Worm (Caenorhabditis elegans) whole organism, L4 larva: Measurements from ENCODE around the gene F22B5.10.
A peak's percentile ranks its signal among the peaks of the same experiment; 100 is the strongest.

Experiments
- D1046.2 ChIP-seq: fragments of 200-800 bp; sonication (Bioruptor generic); IDR thresholded peaks from 2 replicates; pipeline ENCODE4 v1.3.6; 2022; ENCODE audit warnings: missing genetic modification characterization, missing compliant biosample characterization
- F26F4.8 ChIP-seq: fragments of 200-800 bp; sonication (Bioruptor generic); conservative IDR thresholded peaks from 2 replicates; pipeline ENCODE4 v1.3.6; 2022; ENCODE audit warnings: missing genetic modification characterization, missing compliant biosample characterization
- F49E8.2 ChIP-seq: sonication (generic microtip); optimal IDR thresholded peaks from 2 replicates; lab custom pipeline; 2016; ENCODE audit warnings: missing compliant biosample characterization, mild to moderate bottlenecking, missing genetic modification characterization, borderline replicate concordance
- R02D3.7 ChIP-seq: fragments of 150-350 bp; sonication (generic microtip); optimal IDR thresholded peaks from 3 replicates; lab custom pipeline; 2014; ENCODE audit warnings: missing biosample characterization, missing genetic modification characterization
- Y105C5A.15 ChIP-seq: fragments of 200-800 bp; sonication (Bioruptor generic); IDR thresholded peaks from 2 replicates; pipeline ENCODE4 v1.3.6; 2022; ENCODE audit warnings: missing genetic modification characterization, missing compliant biosample characterization
- Y48G9A.11 ChIP-seq: fragments of 200-800 bp; sonication (Bioruptor generic); IDR thresholded peaks from 2 replicates; pipeline ENCODE4 v1.3.6; 2022; ENCODE audit warnings: missing genetic modification reagents, missing genetic modification characterization, missing compliant biosample characterization
- Y5F2A.4 ChIP-seq: fragments of 200-800 bp; sonication (Bioruptor generic); optimal IDR thresholded peaks from 2 replicates; lab custom pipeline; 2018; ENCODE audit warnings: mild to moderate bottlenecking, missing genetic modification characterization, missing compliant biosample characterization
- Y75B8A.6 ChIP-seq: fragments of 200-800 bp; sonication (Bioruptor generic); IDR thresholded peaks from 2 replicates; pipeline ENCODE4 v1.3.6; 2022; ENCODE audit warnings: missing genetic modification reagents, missing genetic modification characterization, missing compliant biosample characterization
- ZK337.2 ChIP-seq: fragments of 200-800 bp; sonication (Bioruptor generic); IDR thresholded peaks from 2 replicates; pipeline ENCODE4 v1.3.6; 2022; ENCODE audit warnings: missing genetic modification reagents, missing genetic modification characterization, missing compliant biosample characterization
- aha-1 ChIP-seq: fragments of 150-350 bp; peaks from one replicate; lab custom pipeline; 2014; ENCODE audit warnings: missing biosample characterization, missing genetic modification characterization
- aly-2 ChIP-seq: sonication (generic microtip); optimal IDR thresholded peaks from 2 replicates; lab custom pipeline; 2018; ENCODE audit warnings: missing biosample characterization, missing genetic modification characterization
- arid-1 ChIP-seq: fragments of 200-800 bp; sonication (Bioruptor generic); conservative IDR thresholded peaks from 2 replicates; pipeline ENCODE4 v1.3.6; 2022; ENCODE audit warnings: missing genetic modification reagents, missing genetic modification characterization, missing compliant biosample characterization
- attf-4 ChIP-seq: sonication (generic microtip); optimal IDR thresholded peaks from 3 replicates; lab custom pipeline; 2017; ENCODE audit warnings: missing biosample characterization, missing genetic modification characterization
- ceh-20 ChIP-seq: fragments of 200-800 bp; sonication (Bioruptor generic); IDR thresholded peaks from 2 replicates; pipeline ENCODE4 v1.3.6; 2022; ENCODE audit warnings: missing genetic modification reagents, missing genetic modification characterization, missing compliant biosample characterization
- ceh-32 ChIP-seq: sonication (generic microtip); optimal IDR thresholded peaks from 2 replicates; lab custom pipeline; 2016; ENCODE audit warnings: mild to moderate bottlenecking, missing genetic modification characterization, missing compliant biosample characterization; ENCODE audit not compliant: poor library complexity
- ctbp-1 ChIP-seq: fragments of 200-800 bp; sonication (Bioruptor generic); IDR thresholded peaks from 2 replicates; pipeline ENCODE4 v1.3.6; 2022; ENCODE audit warnings: missing genetic modification reagents, missing genetic modification characterization, missing compliant biosample characterization
- daf-12 ChIP-seq: fragments of 150-350 bp; optimal IDR thresholded peaks from 2 replicates; lab custom pipeline; 2014; ENCODE audit warnings: missing biosample characterization, missing genetic modification reagents, missing genetic modification characterization
- daf-19 ChIP-seq: fragments of 200-800 bp; sonication (Bioruptor generic); conservative IDR thresholded peaks from 2 replicates; pipeline ENCODE4 v1.3.6; 2022; ENCODE audit warnings: missing genetic modification characterization, missing compliant biosample characterization
- dmd-6 ChIP-seq: fragments of 200-800 bp; sonication (Bioruptor generic); IDR thresholded peaks from 2 replicates; pipeline ENCODE4 v1.3.6; 2022; ENCODE audit warnings: missing genetic modification reagents, missing genetic modification characterization, missing compliant biosample characterization
- dpl-1 ChIP-seq: fragments of 150-350 bp; optimal IDR thresholded peaks from 2 replicates; lab custom pipeline; 2014; ENCODE audit warnings: missing biosample characterization, missing genetic modification reagents, missing genetic modification characterization
- dve-1 ChIP-seq: sonication (generic microtip); optimal IDR thresholded peaks from 2 replicates; lab custom pipeline; 2017; ENCODE audit warnings: antibody characterized with exemption, mild to moderate bottlenecking, missing genetic modification characterization, missing compliant biosample characterization; ENCODE audit not compliant: insufficient read depth
- egl-43 ChIP-seq: fragments of 200-800 bp; sonication (Bioruptor generic); IDR thresholded peaks from 2 replicates; pipeline ENCODE4 v1.3.6; 2022; ENCODE audit warnings: missing genetic modification reagents, missing genetic modification characterization, missing compliant biosample characterization
- fkh-10 ChIP-seq: fragments of 150-350 bp; optimal IDR thresholded peaks from 2 replicates; lab custom pipeline; 2014; ENCODE audit warnings: missing biosample characterization, missing genetic modification reagents, missing genetic modification characterization
- fos-1 ChIP-seq: fragments of 150-350 bp; optimal IDR thresholded peaks from 2 replicates; lab custom pipeline; 2014; ENCODE audit warnings: missing biosample characterization, missing genetic modification characterization
- hif-1 ChIP-seq, 2 experiments: sonication (generic microtip); optimal IDR thresholded peaks; 2 replicates each; lab custom pipeline; 2016 to 2017; ENCODE audit warnings: missing compliant biosample characterization in 2 of 2, missing genetic modification characterization in 2 of 2, missing genetic modification reagents in 2 of 2, missing genotype in 2 of 2, mild to moderate bottlenecking in 1 of 2
- hlh-11 ChIP-seq: fragments of 200-800 bp; sonication (Bioruptor generic); optimal IDR thresholded peaks from 2 replicates; lab custom pipeline; 2018; ENCODE audit warnings: mild to moderate bottlenecking, missing genetic modification characterization, missing compliant biosample characterization
- hlh-30 ChIP-seq: sonication (generic microtip); optimal IDR thresholded peaks from 2 replicates; lab custom pipeline; 2017; ENCODE audit warnings: antibody characterized with exemption, mild to moderate bottlenecking, missing genetic modification characterization, missing compliant biosample characterization; ENCODE audit not compliant: insufficient read depth
- lin-38 ChIP-seq: fragments of 200-800 bp; sonication (Bioruptor generic); IDR thresholded peaks from 2 replicates; pipeline ENCODE4 v1.3.6; 2022; ENCODE audit warnings: missing genetic modification reagents, missing genetic modification characterization, missing compliant biosample characterization
- lsy-2 ChIP-seq, 2 experiments: fragments of 150-350 bp in 1 of 2; sonication (generic microtip) in 1 of 2; optimal IDR thresholded peaks; 2 replicates each; lab custom pipeline; 2014 to 2017; ENCODE audit warnings: missing biosample characterization in 2 of 2, missing genetic modification characterization in 2 of 2
- madf-5 ChIP-seq, 2 experiments: fragments of 200-800 bp; sonication (Bioruptor generic); IDR thresholded peaks; 2 replicates each; pipeline ENCODE4 v1.3.6; 2022; ENCODE audit warnings: missing compliant biosample characterization in 2 of 2, missing genetic modification characterization in 2 of 2
- mdl-1 ChIP-seq, 2 experiments: fragments of 150-350 bp in 1 of 2; sonication (generic microtip) in 1 of 2; optimal IDR thresholded peaks; 2 replicates each; lab custom pipeline; 2014 to 2017; ENCODE audit warnings: missing biosample characterization in 2 of 2, missing genetic modification characterization in 2 of 2
- mep-1 ChIP-seq: fragments of 150-350 bp; sonication (generic microtip); optimal IDR thresholded peaks from 3 replicates; lab custom pipeline; 2014; ENCODE audit warnings: missing biosample characterization, missing genetic modification characterization
- mes-2 ChIP-seq: sonication (generic microtip); optimal IDR thresholded peaks from 2 replicates; lab custom pipeline; 2016; ENCODE audit warnings: missing genotype, mild to moderate bottlenecking, missing genetic modification characterization, missing compliant biosample characterization; ENCODE audit not compliant: poor library complexity, severe bottlenecking
- nhr-10 ChIP-seq: fragments of 150-350 bp; optimal IDR thresholded peaks from 2 replicates; lab custom pipeline; 2014; ENCODE audit warnings: missing biosample characterization, missing genetic modification characterization
- nhr-11 ChIP-seq: fragments of 150-350 bp; optimal IDR thresholded peaks from 2 replicates; lab custom pipeline; 2014; ENCODE audit warnings: missing biosample characterization, missing genetic modification characterization
- nhr-111 ChIP-seq: fragments of 200-800 bp; sonication (Bioruptor generic); optimal IDR thresholded peaks from 2 replicates; lab custom pipeline; 2018; ENCODE audit warnings: mild to moderate bottlenecking, missing genetic modification characterization, missing compliant biosample characterization
- nhr-25 ChIP-seq: sonication (generic microtip); optimal IDR thresholded peaks from 2 replicates; lab custom pipeline; 2017; ENCODE audit warnings: missing genetic modification characterization, mild to moderate bottlenecking, missing compliant biosample characterization, antibody characterized with exemption, moderate library complexity, borderline replicate concordance; ENCODE audit not compliant: insufficient read depth
- nhr-41 ChIP-seq: fragments of 200-800 bp; sonication (Bioruptor generic); IDR thresholded peaks from 2 replicates; pipeline ENCODE4 v1.3.6; 2022; ENCODE audit warnings: missing genetic modification reagents, missing genetic modification characterization, missing compliant biosample characterization
- nhr-42 ChIP-seq: fragments of 200-800 bp; sonication (Bioruptor generic); IDR thresholded peaks from 2 replicates; pipeline ENCODE4 v1.3.6; 2022; ENCODE audit warnings: missing genetic modification characterization, missing compliant biosample characterization
- nhr-6 ChIP-seq: fragments of 150-350 bp; optimal IDR thresholded peaks from 2 replicates; lab custom pipeline; 2014; ENCODE audit warnings: missing biosample characterization, missing genetic modification characterization
- sdz-12 ChIP-seq: fragments of 200-800 bp; sonication (Bioruptor generic); optimal IDR thresholded peaks from 2 replicates; lab custom pipeline; 2018; ENCODE audit warnings: mild to moderate bottlenecking, missing genetic modification characterization, missing compliant biosample characterization
- spr-1 ChIP-seq: sonication (generic microtip); optimal IDR thresholded peaks from 2 replicates; lab custom pipeline; 2016; ENCODE audit warnings: mild to moderate bottlenecking, missing genetic modification characterization, missing compliant biosample characterization
- spr-3 ChIP-seq: fragments of 200-800 bp; sonication (Bioruptor generic); optimal IDR thresholded peaks from 2 replicates; lab custom pipeline; 2018; ENCODE audit warnings: mild to moderate bottlenecking, missing genetic modification characterization, missing compliant biosample characterization
- tra-1 ChIP-seq: fragments of 200-800 bp; sonication (Bioruptor generic); IDR thresholded peaks from 2 replicates; pipeline ENCODE4 v1.3.6; 2022; ENCODE audit warnings: missing genetic modification reagents, missing genetic modification characterization, missing compliant biosample characterization
- vab-7 ChIP-seq: fragments of 200-800 bp; sonication (Bioruptor generic); IDR thresholded peaks from 2 replicates; pipeline ENCODE4 v1.3.6; 2022; ENCODE audit warnings: missing genetic modification reagents, missing genetic modification characterization, missing compliant biosample characterization
- zfp-3 ChIP-seq: fragments of 200-800 bp; sonication (Bioruptor generic); conservative IDR thresholded peaks from 2 replicates; pipeline ENCODE4 v1.3.6; 2022; ENCODE audit warnings: missing genetic modification reagents, missing genetic modification characterization, missing compliant biosample characterization
- zip-11 ChIP-seq: fragments of 200-800 bp; sonication (Bioruptor generic); IDR thresholded peaks from 2 replicates; pipeline ENCODE4 v1.3.6; 2022; ENCODE audit warnings: missing genetic modification characterization, missing compliant biosample characterization
- zip-2 ChIP-seq: fragments of 150-350 bp; optimal IDR thresholded peaks from 2 replicates; lab custom pipeline; 2014; ENCODE audit warnings: missing biosample characterization, missing genetic modification characterization
- ztf-7 ChIP-seq: fragments of 150-350 bp; optimal IDR thresholded peaks from 2 replicates; lab custom pipeline; 2014; ENCODE audit warnings: missing biosample characterization, missing genetic modification characterization

The F22B5.10 gene

ce11 chrII:8481033-8481708, 14.2 kb downstream of the F22B5.10 start (continued):
- TF ChIP-seq ceh-32 (tag; lab: Kevin White, UChicago) = no peak
- TF ChIP-seq zip-11 = 0 out of 2 replicates have a peak, but pooled peaks have one; percentile 14
- TF ChIP-seq D1046.2 = no peak
- peak in 1 of 2 experiments; percentile 17 for TF ChIP-seq mdl-1 (tag; optimal IDR thresholded peaks at IDR 0.05; lab: Kevin White, UChicago)
- peak; percentile 37 for TF ChIP-seq mep-1
- TF ChIP-seq spr-1 (tag; lab: Kevin White, UChicago) = no peak
- TF ChIP-seq fos-1 (tag; lab: Kevin White, UChicago) = no peak
- peak in 1 of 2 experiments; percentile 75 for TF ChIP-seq hif-1 (tag; optimal IDR thresholded peaks at IDR 0.05; lab: Kevin White, UChicago)
- TF ChIP-seq sdz-12 (GFP tag; lab: Kevin White, UChicago) = no peak
- TF ChIP-seq tra-1 = 0 out of 2 replicates have a peak, but pooled peaks have one; percentile 23
- TF ChIP-seq zip-2 = no peak
- TF ChIP-seq aly-2 (tag; lab: Kevin White, UChicago) = no peak
- TF ChIP-seq lsy-2 (tag; optimal IDR thresholded peaks at IDR 0.05; lab: Kevin White, UChicago) = peak in 1 of 2 experiments; percentile 52
- TF ChIP-seq F49E8.2 (tag; lab: Kevin White, UChicago) = no peak
- peak; percentile 72 for TF ChIP-seq dmd-6 (GFP tag; lab: Robert Waterston, UW)
- TF ChIP-seq nhr-111 (GFP tag; lab: Kevin White, UChicago) = no peak
- no peak for TF ChIP-seq vab-7
- no peak for TF ChIP-seq nhr-42 (GFP tag; lab: Robert Waterston, UW)
- TF ChIP-seq Y105C5A.15 (GFP tag; lab: Robert Waterston, UW) = 0 out of 2 replicates have a peak, but pooled peaks have one; percentile 48
- TF ChIP-seq Y75B8A.6 (GFP tag; lab: Robert Waterston, UW) = 0 out of 2 replicates have a peak, but pooled peaks have one; percentile 41
- no peak for TF ChIP-seq zfp-3 (GFP tag; lab: Robert Waterston, UW)
- no peak for TF ChIP-seq ZK337.2
- TF ChIP-seq fkh-10 = no peak
- no peak for TF ChIP-seq attf-4
- no peak for TF ChIP-seq Y5F2A.4
- peak; percentile 11 for TF ChIP-seq dve-1
- TF ChIP-seq hlh-30 (tag; lab: Kevin White, UChicago) = peak; percentile 40
- TF ChIP-seq lin-38 (GFP tag; lab: Robert Waterston, UW) = 0 out of 2 replicates have a peak, but pooled peaks have one; percentile 27
- TF ChIP-seq nhr-41 (GFP tag; lab: Robert Waterston, UW) = no peak
- no peak for TF ChIP-seq Y48G9A.11
- no peak for TF ChIP-seq nhr-11 (tag; lab: Kevin White, UChicago)
- TF ChIP-seq egl-43 = no peak
- TF ChIP-seq dpl-1 (GFP tag; lab: Kevin White, UChicago) = no peak
- no peak for TF ChIP-seq spr-3
- TF ChIP-seq ceh-20 = no peak
- TF ChIP-seq arid-1 = no peak
- peak; percentile 60 for TF ChIP-seq hlh-11 (tag; lab: Kevin White, UChicago)
- peak in 1 of 2 experiments; percentile 11; a peak in 1 of 4 replicates for TF ChIP-seq madf-5 (GFP tag; IDR thresholded peaks at IDR 0.05; lab: Robert Waterston, UW)
- no peak for TF ChIP-seq mes-2 (tag; lab: Kevin White, UChicago)
- no peak for TF ChIP-seq R02D3.7
- no peak for TF ChIP-seq ctbp-1 (GFP tag; lab: Robert Waterston, UW)
- TF ChIP-seq nhr-10 = no peak
- peak; percentile 98 for TF ChIP-seq aha-1
- TF ChIP-seq nhr-6 (tag; lab: Kevin White, UChicago) = no peak
- no peak for TF ChIP-seq F26F4.8
- no peak for TF ChIP-seq nhr-25 (tag; lab: Kevin White, UChicago)
- no peak for TF ChIP-seq daf-12
- no peak for TF ChIP-seq ztf-7 (tag; lab: Kevin White, UChicago)
- TF ChIP-seq daf-19 (GFP tag; lab: Robert Waterston, UW) = 0 out of 2 replicates have a peak, but pooled peaks have one; percentile 10
